Worm (Caenorhabditis elegans): Measurements from ENCODE around the gene trp-2.

- TF ChIP-seq nfya-1 (tag; optimal IDR thresholded peaks at IDR 0.05; ENCODE audit: borderline replicate concordance, insufficient read depth) (no peak), unc-130 (GFP tag; optimal IDR thresholded peaks at IDR 0.05) (no peak), attf-6 (GFP tag; IDR thresholded peaks at IDR 0.05) (no peak), dpl-1 (GFP tag; optimal IDR thresholded peaks at IDR 0.05) (no peak), C06A6.2 (GFP tag; conservative IDR thresholded peaks at IDR 0.05) (no peak), dox-1 (GFP tag; IDR thresholded peaks at IDR 0.05) (no peak), nhr-80 (tag; optimal IDR thresholded peaks at IDR 0.05) (no peak), snpc-4 (GFP tag; optimal IDR thresholded peaks at IDR 0.05) (no peak), snpc-4 (tag; optimal IDR thresholded peaks at IDR 0.05) (no peak), hrde-1 (tag; optimal IDR thresholded peaks at IDR 0.05; ENCODE audit: borderline replicate concordance) (no peak), ekl-4 (GFP tag; IDR thresholded peaks at IDR 0.05) (no peak), ceh-79 (tag; optimal IDR thresholded peaks at IDR 0.05) (no peak), F49E8.2 (tag; optimal IDR thresholded peaks at IDR 0.05; ENCODE audit: insufficient read depth) (no peak), madf-8 (GFP tag; conservative IDR thresholded peaks at IDR 0.05) (no peak)
Measured at ce11 chrIII:1016080-1016479, 24.4 kb downstream of the trp-2 start, which contains the start of gene Y34F4.3.
